Fruit fly (Drosophila melanogaster): ENCODE results near the gene CG17597.

dm6 chr2L:18788953-18789352, 42.0 kb downstream of the CG17597 start:
- no peak for TF ChIP-seq gl (tag; optimal IDR thresholded peaks at IDR 0.05)
- no peak for TF ChIP-seq CG10348 (GFP tag; IDR thresholded peaks at IDR 0.05)
- no peak for TF ChIP-seq Snoo (tag; optimal IDR thresholded peaks at IDR 0.05)
- TF ChIP-seq CG14655 (GFP tag; optimal IDR thresholded peaks at IDR 0.05) = no peak
- no peak for TF ChIP-seq rn (GFP tag; IDR thresholded peaks at IDR 0.05)
- no peak for TF ChIP-seq CG9948 (tag; optimal IDR thresholded peaks at IDR 0.05)
- TF ChIP-seq CG17806 (tag; optimal IDR thresholded peaks at IDR 0.05) = no peak
